Fruit fly (Drosophila melanogaster): ENCODE data around the gene pod1.

- no peak for TF ChIP-seq psq (optimal IDR thresholded peaks at IDR 0.05)
- no peak for TF ChIP-seq CG8478 (optimal IDR thresholded peaks at IDR 0.05)
- no peak for TF ChIP-seq pan (optimal IDR thresholded peaks at IDR 0.05)
- no peak for TF ChIP-seq Dll (optimal IDR thresholded peaks at IDR 0.05)
These were observed 56.4 kb downstream of the pod1 start for dm6 chrX:6859756-6860412.
